Worm (Caenorhabditis elegans) whole organism, L2 larva: ENCODE results near the gene cest-10.

ENCODE experiments used
- C34F6.9 ChIP-seq: fragments of 150-350 bp; optimal IDR thresholded peaks from 2 replicates; lab custom pipeline; 2014; ENCODE audit warnings: missing biosample characterization, missing genetic modification characterization
- F13H6.1 ChIP-seq: sonication (generic microtip); optimal IDR thresholded peaks from 2 replicates; lab custom pipeline; 2016; ENCODE audit warnings: missing genetic modification characterization, missing compliant biosample characterization
- R02D3.7 ChIP-seq: fragments of 150-350 bp; optimal IDR thresholded peaks from 2 replicates; lab custom pipeline; 2014; ENCODE audit warnings: missing biosample characterization, missing genetic modification characterization
- Y55F3AM.14 ChIP-seq: fragments of 200-800 bp; sonication (Bioruptor generic); optimal IDR thresholded peaks from 2 replicates; lab custom pipeline; 2018; ENCODE audit warnings: mild to moderate bottlenecking, missing genetic modification characterization, missing compliant biosample characterization
- ZK546.5 ChIP-seq: sonication (generic microtip); optimal IDR thresholded peaks from 2 replicates; lab custom pipeline; 2017; ENCODE audit warnings: missing biosample characterization, missing genetic modification characterization
- alr-1 ChIP-seq: fragments of 150-350 bp; optimal IDR thresholded peaks from 2 replicates; lab custom pipeline; 2014; ENCODE audit warnings: missing biosample characterization, missing genetic modification characterization
- ama-1 ChIP-seq: fragments of 150-350 bp; optimal IDR thresholded peaks from 2 replicates; lab custom pipeline; 2018; ENCODE audit warnings: inconsistent platforms
- ceh-16 ChIP-seq: fragments of 150-350 bp; optimal IDR thresholded peaks from 2 replicates; lab custom pipeline; 2014; ENCODE audit warnings: missing biosample characterization, missing genetic modification characterization
- crh-2 ChIP-seq: sonication (generic microtip); optimal IDR thresholded peaks from 2 replicates; lab custom pipeline; 2017; ENCODE audit warnings: missing biosample characterization, missing genetic modification characterization
- dmd-4 ChIP-seq: sonication (generic microtip); optimal IDR thresholded peaks from 2 replicates; lab custom pipeline; 2017; ENCODE audit warnings: missing biosample characterization, missing genetic modification characterization
- fos-1 ChIP-seq: fragments of 150-350 bp; optimal IDR thresholded peaks from 2 replicates; lab custom pipeline; 2014; ENCODE audit warnings: missing biosample characterization, missing genetic modification characterization
- gmeb-1 ChIP-seq: fragments of 150-350 bp; optimal IDR thresholded peaks from 2 replicates; lab custom pipeline; 2014; ENCODE audit warnings: missing biosample characterization, missing genetic modification characterization
- lin-11 ChIP-seq: fragments of 150-350 bp; sonication (generic microtip); optimal IDR thresholded peaks from 2 replicates; lab custom pipeline; 2014; ENCODE audit warnings: missing biosample characterization, missing genetic modification characterization, inconsistent platforms, mixed read lengths
- lin-13 ChIP-seq: fragments of 150-350 bp; optimal IDR thresholded peaks from 2 replicates; lab custom pipeline; 2014; ENCODE audit warnings: missing biosample characterization, missing genetic modification reagents, missing genetic modification characterization
- lsy-2 ChIP-seq, 2 experiments: fragments of 150-350 bp in 1 of 2; sonication (generic microtip) in 1 of 2; optimal IDR thresholded peaks; 2 replicates each; lab custom pipeline; 2014 to 2017; ENCODE audit warnings: missing biosample characterization in 2 of 2, missing genetic modification characterization in 2 of 2
- mab-5 ChIP-seq: fragments of 150-350 bp; optimal IDR thresholded peaks from 2 replicates; lab custom pipeline; 2014; ENCODE audit warnings: missing biosample characterization, missing genetic modification characterization
- mbf-1 ChIP-seq: sonication (generic microtip); optimal IDR thresholded peaks from 2 replicates; lab custom pipeline; 2017; ENCODE audit warnings: missing biosample characterization, missing genetic modification characterization
- nhr-11 ChIP-seq: fragments of 150-350 bp; optimal IDR thresholded peaks from 2 replicates; lab custom pipeline; 2014; ENCODE audit warnings: missing biosample characterization, missing genetic modification characterization
- nhr-12 ChIP-seq: fragments of 150-350 bp; optimal IDR thresholded peaks from 2 replicates; lab custom pipeline; 2014; ENCODE audit warnings: missing biosample characterization, missing genetic modification characterization
- nhr-129 ChIP-seq: fragments of 150-350 bp; optimal IDR thresholded peaks from 2 replicates; lab custom pipeline; 2014; ENCODE audit warnings: missing biosample characterization, missing genetic modification characterization
- nhr-21 ChIP-seq: fragments of 150-350 bp; optimal IDR thresholded peaks from 2 replicates; lab custom pipeline; 2014; ENCODE audit warnings: missing biosample characterization, missing genetic modification characterization
- nhr-23 ChIP-seq: fragments of 150-350 bp; optimal IDR thresholded peaks from 2 replicates; lab custom pipeline; 2014; ENCODE audit warnings: missing biosample characterization, missing genetic modification reagents, missing genetic modification characterization
- nhr-237 ChIP-seq: fragments of 150-350 bp; optimal IDR thresholded peaks from 2 replicates; lab custom pipeline; 2014; ENCODE audit warnings: missing biosample characterization, missing genetic modification characterization
- nhr-25 ChIP-seq: fragments of 150-350 bp; sonication (generic microtip); optimal IDR thresholded peaks from 3 replicates; lab custom pipeline; 2014; ENCODE audit warnings: missing biosample characterization, missing genetic modification characterization
- nhr-6 ChIP-seq: fragments of 150-350 bp; optimal IDR thresholded peaks from 2 replicates; lab custom pipeline; 2014; ENCODE audit warnings: missing biosample characterization, missing genetic modification characterization
- nhr-77 ChIP-seq: fragments of 150-350 bp; optimal IDR thresholded peaks from 2 replicates; lab custom pipeline; 2014; ENCODE audit warnings: missing biosample characterization, missing genetic modification characterization
- sem-4 ChIP-seq: fragments of 150-350 bp; optimal IDR thresholded peaks from 2 replicates; lab custom pipeline; 2014; ENCODE audit warnings: missing biosample characterization, missing genetic modification reagents, missing genetic modification characterization
- skn-1 ChIP-seq: sonication (generic microtip); optimal IDR thresholded peaks from 2 replicates; lab custom pipeline; 2017; ENCODE audit warnings: missing biosample characterization, missing genetic modification characterization
- sma-3 ChIP-seq: sonication (generic microtip); optimal IDR thresholded peaks from 2 replicates; lab custom pipeline; 2016; ENCODE audit warnings: missing genetic modification reagents, missing genetic modification characterization, missing compliant biosample characterization
- sma-9 ChIP-seq, 2 experiments: fragments of 150-350 bp in 1 of 2; sonication (generic microtip) in 1 of 2; optimal IDR thresholded peaks; 2 replicates each; lab custom pipeline; 2014 to 2016; ENCODE audit warnings: missing genetic modification characterization in 2 of 2, mild to moderate bottlenecking in 1 of 2, missing biosample characterization in 1 of 2, missing compliant biosample characterization in 1 of 2, missing genetic modification reagents in 1 of 2, moderate library complexity in 1 of 2
- snpc-4 ChIP-seq: fragments of 150-350 bp; optimal IDR thresholded peaks from 2 replicates; lab custom pipeline; 2014; ENCODE audit warnings: missing biosample characterization, missing genetic modification characterization
- unc-39 ChIP-seq: fragments of 150-350 bp; optimal IDR thresholded peaks from 2 replicates; lab custom pipeline; 2014; ENCODE audit warnings: missing biosample characterization, missing genetic modification characterization
- unc-55 ChIP-seq: fragments of 150-350 bp; sonication (generic microtip); optimal IDR thresholded peaks from 3 replicates; lab custom pipeline; 2014; ENCODE audit warnings: missing biosample characterization, missing genetic modification reagents, missing genetic modification characterization
- zag-1 ChIP-seq: fragments of 150-350 bp; optimal IDR thresholded peaks from 2 replicates; lab custom pipeline; 2014; ENCODE audit warnings: missing biosample characterization, missing genetic modification characterization
- ztf-11 ChIP-seq: sonication (generic microtip); optimal IDR thresholded peaks from 2 replicates; lab custom pipeline; 2017; ENCODE audit warnings: missing biosample characterization, missing genetic modification characterization

The cest-10 gene

DNA sequence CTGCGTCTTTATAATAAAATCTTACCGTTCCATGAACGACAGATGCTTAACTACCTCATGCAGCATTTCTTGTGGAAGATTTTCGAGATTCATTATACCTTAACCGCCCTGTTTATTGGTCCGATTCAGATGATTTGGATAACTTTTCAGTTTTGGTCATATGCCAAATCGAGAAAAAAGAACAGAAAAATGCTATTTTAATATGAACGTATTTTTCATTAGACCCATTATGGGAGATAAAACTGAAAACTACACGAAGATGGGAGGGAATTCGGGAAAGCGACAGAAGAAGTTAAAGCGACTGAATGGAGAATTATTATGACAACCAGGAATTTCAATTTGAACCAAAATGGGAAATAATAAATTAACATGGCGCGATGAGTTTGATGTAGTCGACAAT is 46.7 kb downstream of the cest-10 start, which contains the start of gene R13A1.10:
TSS of gene R13A1.10 (minus strand) at position 101 of the 400 bp plus-strand sequence.
- no peak for TF ChIP-seq nhr-23 (tag; lab: Kevin White, UChicago)
- no peak for TF ChIP-seq ZK546.5 (tag; lab: Kevin White, UChicago)
- TF ChIP-seq alr-1 = no peak
- TF ChIP-seq R02D3.7 (tag; lab: Kevin White, UChicago) = no peak
- no peak for TF ChIP-seq nhr-25 (tag; lab: Kevin White, UChicago)
- TF ChIP-seq sma-3 (GFP tag; lab: Kevin White, UChicago) = no peak
- no peak for TF ChIP-seq ztf-11
- no peak for TF ChIP-seq Y55F3AM.14 (GFP tag; lab: Kevin White, UChicago)
- no peak for TF ChIP-seq ceh-16 (tag; lab: Kevin White, UChicago)
- TF ChIP-seq snpc-4 (tag; lab: Kevin White, UChicago) = no peak
- TF ChIP-seq nhr-12 = no peak
- TF ChIP-seq nhr-77 (tag; lab: Kevin White, UChicago) = no peak
- TF ChIP-seq gmeb-1 (tag; lab: Kevin White, UChicago) = no peak
- no peak for TF ChIP-seq zag-1 (tag; lab: Kevin White, UChicago)

DNA sequence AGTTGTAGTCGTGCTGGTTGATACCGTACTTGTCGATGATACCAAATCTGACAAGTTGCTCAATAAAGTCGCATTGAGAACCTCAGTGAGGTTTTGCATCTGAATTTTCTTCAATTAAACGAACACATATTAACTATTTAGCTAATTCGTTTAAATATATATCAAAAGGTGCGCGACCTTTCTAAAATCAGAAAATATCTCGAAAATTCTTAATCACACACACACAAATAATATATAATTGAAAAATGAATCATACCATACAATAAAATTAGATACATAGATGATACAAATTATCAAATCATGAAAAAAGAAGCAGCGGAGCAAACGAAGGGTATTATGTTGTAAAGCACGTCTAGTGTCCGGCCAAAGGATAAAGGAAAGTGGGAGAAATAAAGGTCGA is 47.9 kb downstream of the cest-10 start, which contains the start of gene D2024.5:
TSS of gene D2024.5 (minus strand) at position 101 of the 400 bp plus-strand sequence.
- TF ChIP-seq nhr-237 (tag; lab: Kevin White, UChicago) (no peak), sma-9 (GFP tag; optimal IDR thresholded peaks at IDR 0.05; lab: Kevin White, UChicago) (no peak), sma-9 (tag; optimal IDR thresholded peaks at IDR 0.05; lab: Kevin White, UChicago) (no peak)

DNA sequence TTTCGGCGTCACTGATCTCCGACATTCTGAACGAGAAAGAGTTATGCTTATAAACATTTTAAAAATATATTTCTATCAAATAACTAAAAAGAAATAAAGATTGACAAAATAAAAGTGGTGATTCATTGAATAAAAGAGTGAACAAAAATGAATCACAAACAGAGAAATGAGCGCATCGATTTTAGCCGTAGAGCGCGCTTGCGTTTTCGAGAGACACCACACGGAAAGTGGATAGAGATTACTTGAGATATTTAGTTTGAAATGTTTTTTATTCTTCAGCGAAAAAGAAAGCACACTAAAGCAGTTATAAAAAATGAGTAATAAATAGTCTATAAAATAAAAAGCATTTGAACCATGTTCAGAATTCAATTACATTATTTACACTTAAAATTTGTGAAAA is 49.8 kb downstream of the cest-10 start, which contains the start of gene cap-1:
TSS of gene cap-1 (minus strand) at position 26 of the 400 bp plus-strand sequence.
- TF ChIP-seq R02D3.7 (tag; lab: Kevin White, UChicago) (no peak), sma-9 (GFP tag; optimal IDR thresholded peaks at IDR 0.05; lab: Kevin White, UChicago) (peak; percentile 66), sma-9 (tag; optimal IDR thresholded peaks at IDR 0.05; lab: Kevin White, UChicago) (no peak), mab-5 (tag; lab: Kevin White, UChicago) (peak; percentile 5), lin-11 (tag; lab: Kevin White, UChicago) (no peak), F13H6.1 (tag; lab: Kevin White, UChicago) (peak; percentile 24), lsy-2 (tag; optimal IDR thresholded peaks at IDR 0.05; lab: Kevin White, UChicago) (peak; percentile 35 to 82), unc-55 (GFP tag; lab: Kevin White, UChicago) (peak; percentile 88), lin-13 (peak; percentile 75), crh-2 (tag; lab: Kevin White, UChicago) (peak; percentile 69), sma-3 (GFP tag; lab: Kevin White, UChicago) (peak; percentile 75), skn-1 (tag; lab: Kevin White, UChicago) (no peak), sem-4 (peak; percentile 84), nhr-129 (tag; lab: Kevin White, UChicago) (peak; percentile 75), dmd-4 (tag; lab: Kevin White, UChicago) (no peak), C34F6.9 (tag; lab: Kevin White, UChicago) (peak; percentile 92), ceh-16 (tag; lab: Kevin White, UChicago) (no peak), gmeb-1 (tag; lab: Kevin White, UChicago) (peak; percentile 55), nhr-6 (tag; lab: Kevin White, UChicago) (no peak), mbf-1 (no peak), nhr-25 (tag; lab: Kevin White, UChicago) (peak; percentile 29), snpc-4 (tag; lab: Kevin White, UChicago) (peak; percentile 44), nhr-21 (tag; lab: Kevin White, UChicago) (peak; percentile 6), fos-1 (peak; percentile 99)

ce11 chrIV:7230935-7231334 is 50.6 kb downstream of the cest-10 start, which contains the start of gene D2024.4:
D2024.4 (plus strand) TSS chrIV:7231235.
- TF ChIP-seq ceh-16 (tag; lab: Kevin White, UChicago) (no peak), zag-1 (tag; lab: Kevin White, UChicago) (no peak), nhr-237 (tag; lab: Kevin White, UChicago) (no peak), nhr-11 (tag; lab: Kevin White, UChicago) (no peak), nhr-6 (tag; lab: Kevin White, UChicago) (no peak), ZK546.5 (tag; lab: Kevin White, UChicago) (no peak), sem-4 (no peak), ama-1 (lab: Kevin White, UChicago) (no peak), unc-39 (no peak)
